Fruit fly (Drosophila melanogaster): Measurements from ENCODE around the gene PLCXD.

PLCXD gene

dm6 chr2L:12030552-12031131 lies 18.6 kb upstream of the PLCXD start:
- TF ChIP-seq Rel (GFP tag; optimal IDR thresholded peaks at IDR 0.05) (no peak), Rel (tag; optimal IDR thresholded peaks at IDR 0.05) (peak; percentile 7), HLH106 (tag; optimal IDR thresholded peaks at IDR 0.05) (no peak), br (GFP tag; optimal IDR thresholded peaks at IDR 0.05) (peak; percentile 15), h (GFP tag; optimal IDR thresholded peaks at IDR 0.05) (peak; percentile 89), pan (optimal IDR thresholded peaks at IDR 0.05) (no peak), Vsx2 (GFP tag; optimal IDR thresholded peaks at IDR 0.05; ENCODE audit: partially characterized antibody) (no peak)

- TF ChIP-seq tai (GFP tag; optimal IDR thresholded peaks at IDR 0.05) (no peak), dl (GFP tag; optimal IDR thresholded peaks at IDR 0.05; ENCODE audit: insufficient read depth in 1 of 2, partially characterized antibody in 2 of 2) (no peak), Abd-B (GFP tag; optimal IDR thresholded peaks at IDR 0.05) (no peak), woc (GFP tag; optimal IDR thresholded peaks at IDR 0.05) (no peak), Myc (optimal IDR thresholded peaks at IDR 0.05) (no peak), br (GFP tag; optimal IDR thresholded peaks at IDR 0.05) (no peak), Dif (GFP tag; optimal IDR thresholded peaks at IDR 0.05; ENCODE audit: partially characterized antibody) (no peak), sv (GFP tag; optimal IDR thresholded peaks at IDR 0.05) (no peak), CG9705 (GFP tag; optimal IDR thresholded peaks at IDR 0.05) (no peak), brk (GFP tag; optimal IDR thresholded peaks at IDR 0.05) (no peak), rgr (GFP tag; optimal IDR thresholded peaks at IDR 0.05) (no peak), sage (GFP tag; optimal IDR thresholded peaks at IDR 0.05) (no peak), Dfd (GFP tag; optimal IDR thresholded peaks at IDR 0.05) (no peak), HLH106 (tag; optimal IDR thresholded peaks at IDR 0.05) (no peak), Rel (GFP tag; optimal IDR thresholded peaks at IDR 0.05) (no peak), Rel (tag; optimal IDR thresholded peaks at IDR 0.05) (no peak), usp (GFP tag; optimal IDR thresholded peaks at IDR 0.05) (no peak), Vsx2 (GFP tag; optimal IDR thresholded peaks at IDR 0.05; ENCODE audit: partially characterized antibody) (no peak), foxo (GFP tag; optimal IDR thresholded peaks at IDR 0.05) (no peak), ey (GFP tag; optimal IDR thresholded peaks at IDR 0.05) (no peak)
Measured at dm6 chr2L:12033890-12034289, 15.3 kb upstream of the PLCXD start, which contains the start of gene CG18788. Gene CG18788, plus strand, starts transcription at chr2L:12034190.

dm6 chr2L:12038177-12038581 lies 11.0 kb upstream of the PLCXD start, which contains the start of gene Tom70:
Gene Tom70, minus strand, starts transcription at chr2L:12038511.
- TF ChIP-seq fru (GFP tag; optimal IDR thresholded peaks at IDR 0.05) (no peak), ey (GFP tag; optimal IDR thresholded peaks at IDR 0.05) (no peak), brk (GFP tag; optimal IDR thresholded peaks at IDR 0.05) (no peak), Rel (GFP tag; optimal IDR thresholded peaks at IDR 0.05) (no peak), Rel (tag; optimal IDR thresholded peaks at IDR 0.05) (no peak), Sp1 (GFP tag; optimal IDR thresholded peaks at IDR 0.05) (no peak), foxo (GFP tag; optimal IDR thresholded peaks at IDR 0.05) (no peak), N (GFP tag; optimal IDR thresholded peaks at IDR 0.05) (no peak), br (GFP tag; optimal IDR thresholded peaks at IDR 0.05) (no peak), Dfd (GFP tag; optimal IDR thresholded peaks at IDR 0.05) (no peak), Vsx2 (GFP tag; optimal IDR thresholded peaks at IDR 0.05; ENCODE audit: partially characterized antibody) (no peak), Abd-B (GFP tag; optimal IDR thresholded peaks at IDR 0.05) (no peak), HLH106 (tag; optimal IDR thresholded peaks at IDR 0.05) (no peak)

dm6 chr2L:12040510-12040909 lies 8.7 kb upstream of the PLCXD start, which contains the start of gene CG6766:
Gene CG6766, minus strand, starts transcription at chr2L:12040689.
- no peak for TF ChIP-seq Abd-B (GFP tag; optimal IDR thresholded peaks at IDR 0.05)
- peak; percentile 87 for TF ChIP-seq Myc (optimal IDR thresholded peaks at IDR 0.05)
- TF ChIP-seq ey (GFP tag; optimal IDR thresholded peaks at IDR 0.05) = no peak

- TF ChIP-seq CG32264 (GFP tag; optimal IDR thresholded peaks at IDR 0.05) (peak; percentile 72), jim (GFP tag; optimal IDR thresholded peaks at IDR 0.05) (peak; percentile 71), Hr83 (GFP tag; optimal IDR thresholded peaks at IDR 0.05; ENCODE audit: poor library complexity, severe bottlenecking) (peak; percentile 94), CrebA (GFP tag; optimal IDR thresholded peaks at IDR 0.05; ENCODE audit: borderline replicate concordance) (no peak), dmrt93B (GFP tag; optimal IDR thresholded peaks at IDR 0.05) (peak; percentile 5), tai (GFP tag; optimal IDR thresholded peaks at IDR 0.05) (no peak), lola (GFP tag; optimal IDR thresholded peaks at IDR 0.05) (no peak), dl (GFP tag; optimal IDR thresholded peaks at IDR 0.05; ENCODE audit: insufficient read depth in 1 of 2, partially characterized antibody in 2 of 2) (peak in 1 of 2 experiments; percentile 9), Rel (GFP tag; optimal IDR thresholded peaks at IDR 0.05) (peak; percentile 33), Rel (tag; optimal IDR thresholded peaks at IDR 0.05) (peak; percentile 73), Sp1 (GFP tag; optimal IDR thresholded peaks at IDR 0.05) (peak; percentile 86), Hr78 (GFP tag; optimal IDR thresholded peaks at IDR 0.05) (no peak), ey (GFP tag; optimal IDR thresholded peaks at IDR 0.05) (peak; percentile 76), fru (GFP tag; optimal IDR thresholded peaks at IDR 0.05) (peak; percentile 84), pan (optimal IDR thresholded peaks at IDR 0.05) (no peak), Abd-B (GFP tag; optimal IDR thresholded peaks at IDR 0.05) (no peak), woc (GFP tag; optimal IDR thresholded peaks at IDR 0.05) (peak; percentile 49), h (GFP tag; optimal IDR thresholded peaks at IDR 0.05) (peak; percentile 91), CG9705 (GFP tag; optimal IDR thresholded peaks at IDR 0.05) (peak; percentile 54), psq (GFP tag; optimal IDR thresholded peaks at IDR 0.05) (peak; percentile 60), br (GFP tag; optimal IDR thresholded peaks at IDR 0.05) (peak; percentile 84), Hnf4 (GFP tag; optimal IDR thresholded peaks at IDR 0.05) (peak; percentile 85), N (GFP tag; optimal IDR thresholded peaks at IDR 0.05) (no peak), Vsx2 (GFP tag; optimal IDR thresholded peaks at IDR 0.05; ENCODE audit: partially characterized antibody) (no peak), OdsH (GFP tag; optimal IDR thresholded peaks at IDR 0.05) (peak; percentile 90), Myc (optimal IDR thresholded peaks at IDR 0.05) (no peak), rgr (GFP tag; optimal IDR thresholded peaks at IDR 0.05) (peak; percentile 92), brk (GFP tag; optimal IDR thresholded peaks at IDR 0.05) (peak; percentile 83)
Measured at dm6 chr2L:12044613-12045350, 4.4 kb upstream of the PLCXD start, which contains the start of gene CG6785. Gene CG6785, minus strand, starts transcription at chr2L:12045200.

Measured in whole organism, wandering third instar larva.